Worm (Caenorhabditis elegans) whole organism, early embryonic: ENCODE results near the gene F14F9.4.

Experiments
- B0310.2 ChIP-seq: sonication (generic microtip); optimal IDR thresholded peaks from 2 replicates; lab custom pipeline; 2016; ENCODE audit warnings: mild to moderate bottlenecking, missing genetic modification characterization, missing compliant biosample characterization
- F13C5.2 ChIP-seq: sonication (generic microtip); optimal IDR thresholded peaks from 2 replicates; lab custom pipeline; 2017; ENCODE audit warnings: mild to moderate bottlenecking, missing genetic modification characterization, inconsistent platforms, missing compliant biosample characterization
- aly-1 ChIP-seq: sonication (generic microtip); optimal IDR thresholded peaks from 2 replicates; lab custom pipeline; 2016; ENCODE audit warnings: missing genetic modification characterization, missing compliant biosample characterization
- ama-1 ChIP-seq: fragments of 150-350 bp; optimal IDR thresholded peaks from 2 replicates; lab custom pipeline; 2014
- ceh-13 ChIP-seq: fragments of 200-800 bp; sonication (Bioruptor generic); optimal IDR thresholded peaks from 2 replicates; lab custom pipeline; 2018; ENCODE audit warnings: mild to moderate bottlenecking, missing genetic modification characterization, missing compliant biosample characterization
- ceh-36 ChIP-seq: sonication (generic microtip); optimal IDR thresholded peaks from 2 replicates; lab custom pipeline; 2016; ENCODE audit warnings: missing genetic modification characterization, inconsistent platforms, missing compliant biosample characterization
- ets-7 ChIP-seq: sonication (generic microtip); optimal IDR thresholded peaks from 2 replicates; lab custom pipeline; 2016; ENCODE audit warnings: missing genotype, missing genetic modification characterization, missing compliant biosample characterization
- flt-1 ChIP-seq: fragments of 200-800 bp; sonication (Bioruptor generic); IDR thresholded peaks from 2 replicates; pipeline ENCODE4 v1.3.6; 2022; ENCODE audit warnings: missing genetic modification characterization, missing compliant biosample characterization
- hmbx-1 ChIP-seq: sonication (generic microtip); optimal IDR thresholded peaks from 2 replicates; lab custom pipeline; 2016; ENCODE audit warnings: mild to moderate bottlenecking, missing genetic modification characterization, missing compliant biosample characterization
- hnd-1 ChIP-seq: sonication (generic microtip); optimal IDR thresholded peaks from 2 replicates; lab custom pipeline; 2016; ENCODE audit warnings: missing genetic modification characterization, missing compliant biosample characterization
- pes-1 ChIP-seq: fragments of 200-800 bp; sonication (Bioruptor generic); IDR thresholded peaks from 2 replicates; pipeline ENCODE4 v1.3.6; 2022; ENCODE audit warnings: missing genetic modification reagents, missing genetic modification characterization, missing compliant biosample characterization
- scrt-1 ChIP-seq: fragments of 200-800 bp; sonication (Bioruptor generic); IDR thresholded peaks from 2 replicates; pipeline ENCODE4 v1.3.6; 2022; ENCODE audit warnings: missing genetic modification characterization, missing compliant biosample characterization
- sea-1 ChIP-seq: fragments of 200-800 bp; sonication (Bioruptor generic); conservative IDR thresholded peaks from 2 replicates; pipeline ENCODE4 v1.3.6; 2022; ENCODE audit warnings: missing genetic modification characterization, missing compliant biosample characterization
- tbx-11 ChIP-seq: fragments of 200-800 bp; sonication (Bioruptor generic); IDR thresholded peaks from 2 replicates; pipeline ENCODE4 v1.3.6; 2022; ENCODE audit warnings: missing genetic modification characterization, missing compliant biosample characterization
- tbx-37 ChIP-seq: fragments of 200-800 bp; sonication (Bioruptor generic); conservative IDR thresholded peaks from 2 replicates; pipeline ENCODE4 v1.3.6; 2022; ENCODE audit warnings: missing genetic modification reagents, missing genetic modification characterization, missing compliant biosample characterization
- tra-4 ChIP-seq: sonication (generic microtip); optimal IDR thresholded peaks from 2 replicates; lab custom pipeline; 2017; ENCODE audit warnings: missing genetic modification characterization, missing compliant biosample characterization

The F14F9.4 gene

ce11 chrV:5172833-5173232 lies 40.3 kb downstream of the F14F9.4 start, which contains the start of gene srt-65:
Gene srt-65, minus strand, starts transcription at chrV:5172933.
- TF ChIP-seq hnd-1 (tag; lab: Kevin White, UChicago) (no peak), pes-1 (GFP tag; lab: Robert Waterston, UW) (no peak), ceh-13 (GFP tag; lab: Kevin White, UChicago) (no peak), flt-1 (no peak)

ce11 chrV:5177209-5177608 lies 44.7 kb downstream of the F14F9.4 start, which contains the start of gene ugt-51:
Gene ugt-51, minus strand, starts transcription at chrV:5177309.
- no peak for TF ChIP-seq tra-4
- no peak for TF ChIP-seq F13C5.2 (tag; lab: Kevin White, UChicago)
- TF ChIP-seq tbx-11 (GFP tag; lab: Robert Waterston, UW): no peak
- no peak for TF ChIP-seq flt-1
- no peak for TF ChIP-seq tbx-37 (GFP tag; lab: Robert Waterston, UW)
- no peak for TF ChIP-seq ceh-36 (tag; lab: Kevin White, UChicago)
- TF ChIP-seq aly-1 (tag; lab: Kevin White, UChicago): no peak
- no peak for TF ChIP-seq ceh-13 (GFP tag; lab: Kevin White, UChicago)
- no peak for TF ChIP-seq ets-7 (tag; lab: Kevin White, UChicago)

DNA sequence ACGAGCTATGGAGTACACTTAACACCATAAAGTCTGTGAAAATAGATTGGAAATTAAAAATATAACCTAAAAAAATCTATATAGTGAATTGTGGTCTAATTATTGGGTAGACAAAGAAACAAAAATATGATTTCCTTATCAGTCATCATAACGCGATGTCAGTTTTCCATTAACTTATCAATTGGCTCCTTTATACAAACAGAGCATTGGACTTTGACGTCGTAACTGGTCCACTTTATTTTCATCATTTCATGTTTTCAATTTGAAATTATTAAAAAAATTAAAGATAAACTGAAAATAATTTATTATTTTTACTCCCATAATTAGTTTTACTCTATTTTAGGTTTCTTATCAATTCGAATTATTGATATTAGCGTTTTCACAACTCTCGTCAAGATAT lies 45.5 kb downstream of the F14F9.4 start:
- TF ChIP-seq F13C5.2 (tag; lab: Kevin White, UChicago) (no peak), tbx-37 (GFP tag; lab: Robert Waterston, UW) (no peak), tra-4 (no peak)

- TF ChIP-seq pes-1 (GFP tag; lab: Robert Waterston, UW) (no peak), ceh-13 (GFP tag; lab: Kevin White, UChicago) (no peak), ceh-36 (tag; lab: Kevin White, UChicago) (no peak), hnd-1 (tag; lab: Kevin White, UChicago) (no peak), B0310.2 (tag; lab: Kevin White, UChicago) (no peak), tbx-37 (GFP tag; lab: Robert Waterston, UW) (no peak), scrt-1 (GFP tag; lab: Robert Waterston, UW) (no peak), sea-1 (no peak), F13C5.2 (tag; lab: Kevin White, UChicago) (no peak), hmbx-1 (tag; lab: Kevin White, UChicago) (no peak), ama-1 (lab: Kevin White, UChicago) (no peak), flt-1 (no peak)
Observed at ce11 chrV:5181612-5182011, 49.1 kb downstream of the F14F9.4 start, which contains the start of gene C03A7.2. Gene C03A7.2, plus strand, starts transcription at chrV:5181912.
